Fruit fly (Drosophila melanogaster) S2 (cell line): ENCODE data around the gene atl.

ENCODE experiments used
- CG8478 ChIP-seq: fragments of >200 bp; optimal IDR thresholded peaks from 2 replicates; lab custom pipeline; 2018
- CTCF ChIP-seq, 2 experiments: fragments of >200 bp; optimal IDR thresholded peaks; 2 replicates each; lab custom pipeline; 2018

- no peak for TF ChIP-seq CG8478 (lab: Kevin White, UChicago)
- no peak for TF ChIP-seq CTCF (optimal IDR thresholded peaks at IDR 0.05; lab: Kevin White, UChicago)
These were observed 36.9 kb downstream of the atl start, which contains the start of gene slo for dm6 chr3R:24662412-24662796.
